Worm (Caenorhabditis elegans): Measurements from ENCODE around the gene cnt-2.

cnt-2 gene

DNA sequence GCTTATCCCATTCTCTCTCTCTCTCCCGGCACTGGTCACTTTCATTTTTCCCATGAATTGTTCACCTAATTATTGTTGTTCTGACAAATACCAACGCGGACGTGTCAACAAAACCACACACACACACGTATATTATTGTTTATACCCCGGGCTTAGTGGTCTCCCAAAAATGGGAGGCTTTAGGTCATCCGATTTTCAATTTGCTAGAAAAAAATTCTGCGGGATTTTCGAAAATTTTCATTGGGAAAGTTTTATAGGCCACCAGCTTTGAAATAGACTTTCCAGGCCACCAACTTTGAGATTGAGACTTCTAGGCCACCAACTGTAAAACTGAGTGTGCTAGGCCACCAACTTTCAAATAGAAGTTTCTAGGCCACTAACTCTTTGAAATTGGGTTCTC lies 16.9 kb upstream of the cnt-2 start:
- no peak for TF ChIP-seq unc-62 (GFP tag; optimal IDR thresholded peaks at IDR 0.05)

DNA sequence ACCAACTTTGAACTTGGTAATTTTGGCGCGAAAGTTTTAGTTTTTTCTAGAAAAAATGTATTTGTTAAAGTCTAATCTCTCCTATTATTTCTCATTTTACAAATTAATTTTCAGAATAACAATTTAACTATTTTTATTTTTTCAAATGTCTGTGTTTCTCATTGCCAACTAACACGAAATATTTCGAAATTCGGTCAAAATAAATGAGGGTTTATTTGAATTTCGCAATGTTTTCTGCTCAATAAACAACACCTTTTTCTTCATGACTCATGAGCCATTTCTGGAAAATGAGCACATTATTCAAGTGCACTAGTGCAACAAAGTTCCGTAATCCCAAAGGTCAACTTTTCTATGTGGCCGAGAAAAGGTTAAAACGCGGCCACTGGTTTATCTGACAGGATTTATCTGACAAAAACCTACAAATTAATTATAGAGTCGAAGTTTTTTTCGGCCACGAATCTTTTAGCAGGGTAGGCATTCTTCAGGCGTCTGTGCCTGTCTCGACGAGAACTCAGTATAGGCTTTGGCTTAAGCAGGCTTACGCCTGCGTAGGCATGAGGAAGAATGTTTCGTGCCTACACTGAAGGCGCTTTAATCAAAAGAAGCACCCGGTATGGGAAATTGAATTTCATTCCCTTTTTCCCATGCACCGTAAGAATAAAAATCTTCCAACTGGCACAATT lies 16.3 kb upstream of the cnt-2 start, which contains the start of gene Y39A1A.27:
TSS of gene Y39A1A.27 (plus strand) at position 633 of the 683 bp plus-strand sequence.
- no peak for TF ChIP-seq unc-62 (GFP tag; optimal IDR thresholded peaks at IDR 0.05)

DNA sequence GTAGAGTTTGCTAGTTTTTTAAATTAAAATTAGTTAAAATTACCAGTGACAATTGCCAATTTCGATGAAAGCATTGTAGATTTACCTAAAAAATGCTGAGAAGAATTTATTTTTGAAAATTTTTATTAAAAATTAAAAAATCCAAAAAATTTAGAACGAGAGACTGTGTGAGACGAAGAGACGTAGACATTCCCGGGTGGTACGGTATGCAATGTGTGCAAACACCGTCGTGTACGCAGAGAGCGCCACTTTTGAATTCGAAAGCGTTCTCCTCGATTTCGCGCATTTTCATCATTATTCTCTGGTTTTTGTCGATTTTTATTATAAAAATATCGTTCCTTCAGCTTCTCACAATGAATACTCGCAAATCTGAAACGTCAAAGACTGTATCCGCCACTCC lies 12.0 kb upstream of the cnt-2 start, which contains the start of the genes dhs-11 and orc-1:
TSS of gene dhs-11 (minus strand) at position 85 of the 400 bp plus-strand sequence.
TSS of gene orc-1 (plus strand) at position 349 of the 400 bp plus-strand sequence.
- no peak for TF ChIP-seq unc-62 (GFP tag; optimal IDR thresholded peaks at IDR 0.05)

DNA sequence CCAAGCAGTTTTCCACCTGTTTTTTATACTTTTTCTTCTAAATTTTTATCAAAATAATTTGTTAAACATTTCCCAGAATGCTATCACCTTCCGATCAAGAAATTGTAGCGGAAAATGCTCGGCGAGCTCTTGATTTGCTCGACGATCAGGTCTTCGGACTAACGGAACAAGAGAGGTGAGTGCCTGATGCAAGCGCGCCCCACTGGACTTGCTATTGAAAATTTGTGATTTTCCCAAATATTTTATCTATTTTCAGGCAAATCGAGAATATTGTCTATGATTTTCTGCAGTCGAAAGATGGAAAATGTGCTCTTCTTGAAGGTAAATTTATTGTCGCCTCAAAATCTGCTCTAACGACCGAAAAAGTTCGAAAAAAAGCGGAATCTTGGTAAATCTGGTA lies 8.7 kb upstream of the cnt-2 start, which contains the start of gene orc-4:
TSS of gene orc-4 (plus strand) at position 77 of the 400 bp plus-strand sequence.
- TF ChIP-seq unc-62 (GFP tag; optimal IDR thresholded peaks at IDR 0.05) = no peak

DNA sequence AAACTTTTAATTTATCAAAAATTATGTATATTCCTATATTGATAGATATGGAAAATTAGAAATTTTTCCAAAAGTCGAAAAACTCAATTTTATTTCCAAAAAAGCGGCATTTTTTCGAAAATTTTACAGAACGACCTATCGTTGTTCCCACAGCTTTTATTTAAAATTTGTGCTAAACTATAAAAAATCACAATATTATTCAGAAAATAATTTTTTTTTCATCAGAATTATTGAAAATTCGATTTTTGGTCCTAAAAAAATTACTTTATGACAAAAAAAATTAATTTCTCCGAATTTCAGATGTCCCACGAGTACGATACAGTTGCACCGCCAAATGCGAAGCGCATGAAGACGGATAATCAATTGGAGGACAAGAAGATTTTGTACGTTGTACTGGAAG lies 5.6 kb upstream of the cnt-2 start, which contains the start of gene emg-1:
TSS of gene emg-1 (plus strand) at position 301 of the 400 bp plus-strand sequence.
- no peak for TF ChIP-seq unc-62 (GFP tag; optimal IDR thresholded peaks at IDR 0.05)

DNA sequence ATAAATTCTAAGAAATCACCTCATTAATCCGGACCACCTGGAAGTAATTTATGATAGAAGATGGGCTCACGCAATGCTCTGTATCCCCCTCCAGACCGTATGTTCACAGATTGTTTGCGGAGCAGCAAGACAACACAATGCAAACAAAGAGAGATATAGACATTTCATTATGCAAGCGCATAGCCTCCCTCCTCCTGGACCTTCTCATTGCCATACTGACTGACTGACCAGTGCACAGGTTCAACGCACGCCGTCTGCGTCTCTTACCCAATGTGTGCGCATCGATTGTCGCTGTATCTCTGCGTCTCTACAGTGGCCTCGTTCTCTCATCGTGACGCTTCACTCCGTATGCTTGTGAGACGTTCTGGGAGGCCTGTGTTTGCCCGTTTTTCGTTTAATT lies 3.2 kb upstream of the cnt-2 start:
- no peak for TF ChIP-seq unc-62 (GFP tag; optimal IDR thresholded peaks at IDR 0.05)

DNA sequence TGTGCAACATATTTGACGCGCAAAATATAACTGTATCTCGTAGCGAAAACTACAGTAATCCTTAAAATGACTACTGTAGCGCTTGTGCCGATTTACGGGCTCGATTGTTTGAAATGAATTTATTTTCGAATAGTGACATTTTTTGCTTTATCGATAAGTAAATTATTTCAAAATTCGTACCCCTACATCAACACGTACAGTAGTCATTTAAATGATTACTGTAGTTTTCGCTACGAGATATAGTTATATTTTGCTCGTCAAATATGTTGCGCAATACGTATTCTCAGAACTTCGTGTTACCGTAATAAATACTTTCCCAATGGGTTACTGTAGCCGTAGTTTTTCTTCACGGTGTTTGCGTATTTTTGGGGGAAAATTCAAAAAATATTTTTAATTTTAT lies 2.0 kb upstream of the cnt-2 start:
- TF ChIP-seq unc-62 (GFP tag; optimal IDR thresholded peaks at IDR 0.05) = no peak

DNA sequence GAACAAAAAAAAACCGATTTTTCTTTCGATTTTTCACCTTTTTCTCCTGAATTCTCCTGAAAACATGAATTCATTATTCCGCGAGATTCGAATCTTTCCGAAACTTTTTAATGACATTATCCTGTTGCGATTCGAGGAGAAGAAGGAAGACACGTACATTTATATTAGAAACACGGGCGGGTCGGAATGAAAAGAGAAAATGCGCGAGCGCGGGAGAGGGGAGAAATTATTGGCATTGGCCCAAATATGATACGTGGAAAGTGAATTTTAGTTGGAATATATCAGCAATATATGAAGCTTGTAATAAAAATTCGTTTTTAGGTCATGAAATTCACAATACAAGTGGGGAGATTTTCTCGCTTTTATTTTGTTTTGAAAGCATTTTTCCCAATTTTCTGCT lies 1.3 kb upstream of the cnt-2 start:
- no peak for TF ChIP-seq unc-62 (GFP tag; optimal IDR thresholded peaks at IDR 0.05)

DNA sequence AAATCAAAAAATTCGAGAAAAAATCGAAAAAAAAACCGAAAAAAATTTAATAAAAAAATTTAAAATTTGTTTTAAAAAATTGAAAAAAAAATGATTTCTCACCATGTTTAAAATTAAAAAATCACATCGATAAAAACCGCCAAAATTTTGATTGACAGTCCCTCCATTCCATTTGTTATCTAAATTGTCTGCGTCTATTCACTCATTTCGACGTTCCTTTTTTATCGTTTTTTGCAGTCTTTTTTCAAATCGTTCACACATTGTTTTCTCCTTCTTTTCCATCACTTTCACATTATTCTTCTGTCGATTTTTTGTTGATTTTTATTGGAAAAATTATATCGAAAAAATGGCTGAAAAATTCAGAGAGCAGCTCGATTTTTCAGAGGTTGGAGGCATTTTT lies 1.3 kb downstream of the cnt-2 start:
- TF ChIP-seq unc-62 (GFP tag; optimal IDR thresholded peaks at IDR 0.05) = no peak

DNA sequence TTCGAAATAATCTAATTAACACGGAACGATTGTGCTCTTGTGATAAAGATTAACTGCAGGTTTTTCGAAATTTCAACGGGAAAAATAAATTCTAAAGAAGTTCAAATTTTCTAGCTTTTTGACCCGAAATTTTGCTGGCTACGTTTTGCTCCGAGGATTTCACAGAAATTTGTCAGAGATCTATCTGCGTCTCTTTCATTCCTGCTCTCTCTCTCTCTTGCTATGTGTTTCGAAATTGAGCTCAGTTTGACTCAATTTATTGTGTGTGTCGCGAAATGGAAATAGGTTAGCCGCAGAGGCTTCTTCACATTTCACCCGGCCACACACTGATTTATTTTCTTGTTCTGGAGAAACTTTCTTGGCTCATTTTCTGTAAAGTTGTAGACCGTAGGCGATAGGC lies 2.8 kb downstream of the cnt-2 start:
- TF ChIP-seq unc-62 (GFP tag; optimal IDR thresholded peaks at IDR 0.05) = no peak

DNA sequence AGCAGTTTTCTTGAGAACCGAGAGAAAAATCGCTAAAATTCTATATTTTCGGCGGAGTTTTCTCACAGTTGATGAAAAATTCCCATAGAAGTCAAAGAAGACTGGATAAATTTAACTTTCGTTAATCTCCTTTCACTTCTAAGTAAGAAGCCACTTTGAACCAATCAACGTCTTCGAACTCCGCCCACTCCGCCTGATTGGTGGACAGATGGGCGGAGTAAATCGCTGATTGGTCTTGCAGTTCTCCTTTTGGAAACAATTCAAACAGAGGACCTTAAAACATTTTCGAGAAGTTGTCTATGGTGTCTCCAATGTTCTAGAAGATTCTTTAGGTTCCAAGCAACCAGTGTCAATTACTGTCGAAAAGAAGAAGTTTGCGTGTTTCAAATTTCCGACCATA lies 3.6 kb downstream of the cnt-2 start:
- TF ChIP-seq unc-62 (GFP tag; optimal IDR thresholded peaks at IDR 0.05) = no peak

DNA sequence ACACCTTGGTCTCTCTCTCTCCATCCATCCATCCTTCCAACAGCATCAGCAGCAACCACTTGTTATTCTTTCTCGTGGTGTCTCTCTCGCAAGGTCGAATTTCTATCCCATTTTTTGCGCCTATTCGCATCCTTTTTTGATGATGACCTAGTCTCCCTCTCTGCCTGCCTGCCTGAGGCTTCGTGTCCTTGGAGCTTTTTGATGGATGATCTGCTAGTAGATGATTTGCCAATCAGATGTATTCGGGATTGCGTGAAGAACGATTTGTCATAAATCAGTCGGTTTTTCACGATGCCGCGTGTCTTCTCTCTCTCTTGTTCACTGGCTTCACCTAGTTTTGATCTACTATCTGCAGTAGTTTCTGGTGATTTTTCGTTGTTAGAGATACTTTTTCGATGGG lies 6.5 kb downstream of the cnt-2 start:
- no peak for TF ChIP-seq unc-62 (GFP tag; optimal IDR thresholded peaks at IDR 0.05)

DNA sequence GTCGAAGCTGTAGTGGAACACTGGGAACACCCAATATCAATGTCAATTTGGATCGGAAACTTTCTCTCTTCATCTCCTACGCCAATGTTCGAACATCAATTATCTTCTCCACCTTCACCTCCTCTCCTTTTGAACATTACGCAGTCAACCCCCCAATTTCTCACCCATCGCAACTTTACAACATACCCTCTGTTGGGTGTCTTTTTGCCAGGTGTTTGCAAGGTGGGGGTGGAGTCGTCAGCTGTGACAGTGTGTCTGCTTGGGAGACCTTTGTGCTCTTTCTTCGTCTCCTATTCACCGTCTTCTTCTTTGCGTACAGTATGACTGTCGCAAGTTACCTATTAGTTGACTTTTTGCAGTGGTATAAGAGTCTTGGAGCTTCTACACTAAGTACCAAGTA lies 11.8 kb downstream of the cnt-2 start:
- TF ChIP-seq unc-62 (GFP tag; optimal IDR thresholded peaks at IDR 0.05) = no peak

DNA sequence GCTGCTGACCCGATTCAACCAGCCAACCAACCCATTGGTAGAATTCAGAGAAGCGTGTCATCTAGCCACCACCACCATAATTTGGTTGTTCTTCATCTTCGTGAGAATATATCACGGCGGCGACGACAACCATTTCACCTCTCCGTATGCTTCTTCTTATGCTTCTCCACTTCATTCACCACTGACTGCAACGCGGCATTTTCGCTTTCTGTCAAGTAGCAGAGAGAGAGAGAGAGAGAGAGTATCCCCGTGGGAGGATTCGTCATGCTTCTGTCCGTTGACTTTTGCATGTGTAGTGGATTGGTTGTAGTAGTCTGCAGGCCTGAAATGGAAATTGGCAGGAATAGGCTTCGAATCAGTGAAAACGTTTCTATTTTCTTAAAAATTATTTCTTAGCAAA lies 17.1 kb downstream of the cnt-2 start:
- no peak for TF ChIP-seq unc-62 (GFP tag; optimal IDR thresholded peaks at IDR 0.05)

DNA sequence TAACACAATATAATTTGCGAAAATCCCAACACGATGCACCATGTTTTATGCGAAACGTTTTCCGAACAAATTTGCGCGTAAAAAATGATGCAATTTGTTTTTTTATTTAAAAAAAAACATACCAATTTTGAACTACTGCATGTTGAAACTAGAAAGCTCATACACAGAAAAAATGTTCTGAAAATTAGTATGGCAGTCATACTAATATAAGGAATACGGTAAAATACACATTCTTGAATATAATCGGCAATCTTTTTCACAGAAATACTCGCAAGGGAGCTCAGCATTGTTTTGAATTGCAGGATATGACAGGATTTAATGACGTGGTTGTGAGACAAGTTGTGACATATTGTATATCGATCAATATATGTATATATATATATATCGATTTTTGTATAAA lies 24.2 kb downstream of the cnt-2 start, which contains the start of gene Y39A1A.16:
TSS of gene Y39A1A.16 (plus strand) at position 301 of the 400 bp plus-strand sequence.
- no peak for TF ChIP-seq unc-62 (GFP tag; optimal IDR thresholded peaks at IDR 0.05)

DNA sequence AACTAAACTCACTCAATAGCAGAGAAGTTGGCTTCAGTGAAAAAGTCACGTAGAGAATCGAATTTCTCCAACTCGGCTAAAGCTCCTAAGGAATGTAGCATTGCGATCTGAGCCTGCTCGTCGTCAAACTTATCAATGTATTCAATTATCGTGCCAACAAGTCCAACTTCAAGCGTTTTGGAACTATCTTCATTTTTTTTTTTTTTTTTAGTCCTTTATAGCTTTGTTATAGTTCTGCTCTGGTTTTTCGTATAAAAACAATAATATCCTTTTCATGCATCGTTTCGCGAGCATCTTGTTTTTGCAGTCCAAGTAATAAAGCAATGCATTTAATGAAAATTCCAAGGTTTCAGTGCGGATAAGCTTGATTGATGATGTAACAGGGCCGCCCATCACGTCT lies 34.2 kb downstream of the cnt-2 start, which contains the start of gene Y39A1A.31:
TSS of gene Y39A1A.31 (minus strand) at position 101 of the 400 bp plus-strand sequence.
- no peak for TF ChIP-seq unc-62 (GFP tag; optimal IDR thresholded peaks at IDR 0.05)

DNA sequence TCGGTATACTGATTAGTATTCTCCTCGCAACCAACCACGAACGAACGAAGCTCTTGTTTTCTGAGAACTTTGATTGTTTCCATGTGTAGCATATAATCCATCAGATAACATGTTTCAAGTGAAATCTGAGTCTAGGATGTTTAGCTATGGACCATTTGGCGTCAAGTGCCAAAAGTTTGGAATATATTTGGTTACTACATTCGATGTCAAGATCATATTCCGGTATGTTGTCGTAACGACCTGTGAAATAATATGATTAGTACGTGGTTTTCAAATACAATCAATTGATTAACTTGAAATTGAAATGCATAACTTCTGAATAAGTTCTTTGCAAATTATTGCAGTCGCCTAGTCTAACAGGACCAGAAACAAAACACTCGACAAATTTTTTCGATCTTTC lies 36.2 kb downstream of the cnt-2 start, which contains the start of gene Y39A1A.17:
TSS of gene Y39A1A.17 (minus strand) at position 101 of the 400 bp plus-strand sequence.
- TF ChIP-seq unc-62 (GFP tag; optimal IDR thresholded peaks at IDR 0.05) = no peak
